Fruit fly (Drosophila melanogaster) whole organism, prepupa: Measurements from ENCODE around the gene CG13605.

Experiments used
- CG10669 ChIP-seq: fragments of 200-800 bp; sonication (Bioruptor generic); optimal IDR thresholded peaks from 3 replicates; lab custom pipeline; 2018; ENCODE audit warnings: missing biosample characterization, mild to moderate bottlenecking, missing genetic modification characterization, moderate library complexity
- CG11762 ChIP-seq: fragments of 200-800 bp; sonication (Bioruptor generic); optimal IDR thresholded peaks from 3 replicates; lab custom pipeline; 2016; ENCODE audit warnings: missing biosample characterization, missing genetic modification characterization; ENCODE audit not compliant: insufficient read depth
- CG11902 ChIP-seq: fragments of 200-800 bp; sonication (Bioruptor generic); optimal IDR thresholded peaks from 3 replicates; lab custom pipeline; 2016; ENCODE audit warnings: missing biosample characterization, missing genetic modification characterization
- CG15336 ChIP-seq: fragments of 200-800 bp; sonication (Bioruptor generic); IDR thresholded peaks from 2 replicates; pipeline ENCODE4 v1.3.6; 2022; ENCODE audit warnings: missing biosample characterization, missing genetic modification characterization
- CG1621 ChIP-seq: fragments of 200-800 bp; sonication (Bioruptor generic); optimal IDR thresholded peaks from 3 replicates; lab custom pipeline; 2018; ENCODE audit warnings: missing biosample characterization, mild to moderate bottlenecking, missing genetic modification characterization
- CG16779 ChIP-seq: fragments of 200-800 bp; sonication (Bioruptor generic); optimal IDR thresholded peaks from 3 replicates; lab custom pipeline; 2017; ENCODE audit warnings: missing biosample characterization, mild to moderate bottlenecking, missing genetic modification characterization
- CG3032 ChIP-seq: fragments of 200-800 bp; optimal IDR thresholded peaks from 2 replicates; lab custom pipeline; 2019; ENCODE audit warnings: missing biosample characterization, mild to moderate bottlenecking, missing genetic modification characterization, moderate library complexity
- CG31627 ChIP-seq: fragments of 200-800 bp; sonication (Bioruptor generic); optimal IDR thresholded peaks from 3 replicates; lab custom pipeline; 2016; ENCODE audit warnings: missing biosample characterization, missing genetic modification characterization
- CG34406 ChIP-seq: fragments of 200-800 bp; sonication (Bioruptor generic); optimal IDR thresholded peaks from 3 replicates; lab custom pipeline; 2016; ENCODE audit warnings: missing biosample characterization, missing genetic modification characterization
- CG3919 ChIP-seq: fragments of 200-800 bp; sonication (Bioruptor generic); optimal IDR thresholded peaks from 3 replicates; lab custom pipeline; 2016; ENCODE audit warnings: missing biosample characterization, missing genetic modification characterization
- CG4318 ChIP-seq: fragments of 200-800 bp; sonication (Bioruptor generic); optimal IDR thresholded peaks from 3 replicates; lab custom pipeline; 2017; ENCODE audit warnings: missing biosample characterization, mild to moderate bottlenecking, missing genetic modification characterization
- CG6276 ChIP-seq: fragments of 200-800 bp; sonication (Bioruptor generic); optimal IDR thresholded peaks from 2 replicates; lab custom pipeline; 2017; ENCODE audit warnings: missing biosample characterization, mild to moderate bottlenecking, missing genetic modification characterization
- CG6808 ChIP-seq: fragments of 200-800 bp; sonication (Bioruptor generic); optimal IDR thresholded peaks from 3 replicates; lab custom pipeline; 2017; ENCODE audit warnings: missing biosample characterization, missing genetic modification characterization, mild to moderate bottlenecking, moderate library complexity, missing genetic modification reagents
- CG6854 ChIP-seq: fragments of 200-800 bp; sonication (Bioruptor generic); optimal IDR thresholded peaks from 2 replicates; lab custom pipeline; 2017; ENCODE audit warnings: missing biosample characterization, mild to moderate bottlenecking, missing genetic modification characterization
- CG8119 ChIP-seq: fragments of 200-800 bp; sonication (Bioruptor generic); IDR thresholded peaks from 3 replicates; pipeline ENCODE4 v1.3.6; 2022; ENCODE audit warnings: missing biosample characterization, missing genetic modification characterization
- CG8319 ChIP-seq: fragments of 200-800 bp; sonication (Bioruptor generic); optimal IDR thresholded peaks from 3 replicates; lab custom pipeline; 2016; ENCODE audit warnings: missing biosample characterization, missing genetic modification characterization
- CG8632 ChIP-seq: fragments of 200-800 bp; sonication (Bioruptor generic); optimal IDR thresholded peaks from 3 replicates; lab custom pipeline; 2016; ENCODE audit warnings: missing biosample characterization, missing genetic modification characterization
- CG9139 ChIP-seq: fragments of 200-800 bp; sonication (Bioruptor generic); optimal IDR thresholded peaks from 3 replicates; lab custom pipeline; 2017; ENCODE audit warnings: missing biosample characterization, mild to moderate bottlenecking, missing genetic modification characterization
- Eip75B ChIP-seq: fragments of 200-800 bp; sonication (Bioruptor generic); optimal IDR thresholded peaks from 3 replicates; lab custom pipeline; 2016; ENCODE audit warnings: missing biosample characterization, missing genetic modification characterization
- Ets21C ChIP-seq: fragments of 200-800 bp; sonication (Bioruptor generic); optimal IDR thresholded peaks from 3 replicates; lab custom pipeline; 2016; ENCODE audit warnings: missing biosample characterization, missing genetic modification characterization
- Ets96B ChIP-seq: fragments of 200-800 bp; optimal IDR thresholded peaks from 2 replicates; lab custom pipeline; 2019; ENCODE audit warnings: missing biosample characterization, mild to moderate bottlenecking, missing genetic modification characterization, moderate library complexity
- Gug ChIP-seq: fragments of 200-800 bp; sonication (Bioruptor generic); IDR thresholded peaks from 2 replicates; pipeline ENCODE4 v1.3.6; 2022; ENCODE audit warnings: missing biosample characterization, missing genetic modification characterization
- Hr38 ChIP-seq: sonication (Bioruptor generic); optimal IDR thresholded peaks from 2 replicates; lab custom pipeline; 2016; ENCODE audit warnings: missing biosample characterization, missing genetic modification characterization
- Hr39 ChIP-seq: fragments of 200-800 bp; sonication (Bioruptor generic); optimal IDR thresholded peaks from 2 replicates; lab custom pipeline; 2016; ENCODE audit warnings: missing biosample characterization, missing genetic modification characterization
- Hr4 ChIP-seq: fragments of 200-800 bp; sonication (Bioruptor generic); optimal IDR thresholded peaks from 3 replicates; lab custom pipeline; 2016; ENCODE audit warnings: missing biosample characterization, missing genetic modification characterization
- Lpt ChIP-seq: fragments of 200-800 bp; sonication (Bioruptor generic); optimal IDR thresholded peaks from 3 replicates; lab custom pipeline; 2016; ENCODE audit warnings: missing biosample characterization, missing genetic modification characterization
- Met ChIP-seq: fragments of 200-800 bp; sonication (Bioruptor generic); optimal IDR thresholded peaks from 3 replicates; lab custom pipeline; 2016; ENCODE audit warnings: missing biosample characterization, missing genetic modification characterization
- OdsH ChIP-seq: fragments of 200-800 bp; sonication (Bioruptor generic); optimal IDR thresholded peaks from 3 replicates; lab custom pipeline; 2016; ENCODE audit warnings: missing biosample characterization, missing genetic modification characterization
- Smox ChIP-seq: fragments of 200-800 bp; sonication (Bioruptor generic); optimal IDR thresholded peaks from 3 replicates; lab custom pipeline; 2016; ENCODE audit warnings: missing biosample characterization, missing genetic modification characterization
- Sox102F ChIP-seq: fragments of 200-800 bp; sonication (Bioruptor generic); optimal IDR thresholded peaks from 2 replicates; lab custom pipeline; 2016; ENCODE audit warnings: missing biosample characterization, mild to moderate bottlenecking, missing genetic modification characterization
- Sox14 ChIP-seq: fragments of 200-800 bp; sonication (Bioruptor generic); optimal IDR thresholded peaks from 3 replicates; lab custom pipeline; 2016; ENCODE audit warnings: missing biosample characterization, missing genetic modification characterization
- Sox15 ChIP-seq: fragments of 200-800 bp; sonication (Bioruptor generic); optimal IDR thresholded peaks from 3 replicates; lab custom pipeline; 2016; ENCODE audit warnings: missing biosample characterization, missing genetic modification characterization
- achi ChIP-seq: fragments of 200-800 bp; sonication (Bioruptor generic); optimal IDR thresholded peaks from 3 replicates; lab custom pipeline; 2016; ENCODE audit warnings: missing biosample characterization, missing genetic modification characterization
- acj6 ChIP-seq: fragments of 200-800 bp; sonication (Bioruptor generic); optimal IDR thresholded peaks from 3 replicates; lab custom pipeline; 2016; ENCODE audit warnings: missing biosample characterization, missing genetic modification characterization
- cyc ChIP-seq: fragments of 200-800 bp; sonication (Bioruptor generic); optimal IDR thresholded peaks from 3 replicates; lab custom pipeline; 2016; ENCODE audit warnings: missing biosample characterization, missing genetic modification characterization
- dac ChIP-seq: fragments of 200-800 bp; sonication (Bioruptor generic); optimal IDR thresholded peaks from 2 replicates; lab custom pipeline; 2017; ENCODE audit warnings: missing biosample characterization, mild to moderate bottlenecking, missing genetic modification characterization
- dsx ChIP-seq: fragments of 200-800 bp; optimal IDR thresholded peaks from 3 replicates; lab custom pipeline; 2019; ENCODE audit warnings: missing biosample characterization, mild to moderate bottlenecking, missing genetic modification characterization, moderate library complexity; ENCODE audit not compliant: poor library complexity, severe bottlenecking
- eg ChIP-seq: fragments of 200-800 bp; sonication (Bioruptor generic); IDR thresholded peaks from 3 replicates; pipeline ENCODE4 v1.3.6; 2022; ENCODE audit warnings: missing biosample characterization, missing genetic modification characterization
- esn ChIP-seq: fragments of 200-800 bp; sonication (Bioruptor generic); optimal IDR thresholded peaks from 2 replicates; lab custom pipeline; 2016; ENCODE audit warnings: missing biosample characterization, mild to moderate bottlenecking, missing genetic modification characterization, moderate library complexity
- fd59A ChIP-seq: fragments of 200-800 bp; sonication (Bioruptor generic); optimal IDR thresholded peaks from 2 replicates; lab custom pipeline; 2017; ENCODE audit warnings: missing biosample characterization, mild to moderate bottlenecking, missing genetic modification characterization, missing genetic modification reagents
- fd85E ChIP-seq: fragments of 200-800 bp; sonication (Bioruptor generic); optimal IDR thresholded peaks from 3 replicates; lab custom pipeline; 2016; ENCODE audit warnings: missing biosample characterization, missing genetic modification characterization
- lz ChIP-seq: fragments of 200-800 bp; sonication (Bioruptor generic); optimal IDR thresholded peaks from 3 replicates; lab custom pipeline; 2016; ENCODE audit warnings: missing biosample characterization, missing genetic modification characterization
- net ChIP-seq: fragments of 200-800 bp; sonication (Bioruptor generic); optimal IDR thresholded peaks from 3 replicates; lab custom pipeline; 2016; ENCODE audit warnings: missing biosample characterization, missing genetic modification characterization
- pdm3 ChIP-seq: fragments of 200-800 bp; sonication (Bioruptor generic); optimal IDR thresholded peaks from 3 replicates; lab custom pipeline; 2016; ENCODE audit warnings: missing biosample characterization, missing genetic modification characterization
- salr ChIP-seq, 2 experiments: fragments of 200-800 bp; sonication (Bioruptor generic); optimal IDR thresholded peaks; 3 replicates each; lab custom pipeline; 2016 to 2018; ENCODE audit warnings: missing biosample characterization in 2 of 2, missing genetic modification characterization in 2 of 2, mild to moderate bottlenecking in 1 of 2
- spab ChIP-seq: fragments of 200-800 bp; sonication (Bioruptor generic); optimal IDR thresholded peaks from 2 replicates; lab custom pipeline; 2017; ENCODE audit warnings: missing biosample characterization, mild to moderate bottlenecking, missing genetic modification characterization, missing genetic modification reagents
- ss ChIP-seq, 2 experiments: fragments of 200-800 bp; sonication (Bioruptor generic); optimal IDR thresholded peaks; 2 replicates in 1 of 2; 3 replicates in 1 of 2; lab custom pipeline; 2017 to 2018; ENCODE audit warnings: mild to moderate bottlenecking in 2 of 2, missing biosample characterization in 2 of 2, missing genetic modification characterization in 2 of 2, moderate library complexity in 1 of 2
- svp ChIP-seq: fragments of 200-800 bp; sonication (Bioruptor generic); peaks from one replicate; lab custom pipeline; 2016; ENCODE audit warnings: missing biosample characterization, missing genetic modification characterization
- topi ChIP-seq: fragments of 200-800 bp; sonication (Bioruptor generic); optimal IDR thresholded peaks from 3 replicates; lab custom pipeline; 2016; ENCODE audit warnings: missing biosample characterization, missing genetic modification characterization
- vri ChIP-seq: fragments of 200-800 bp; sonication (Bioruptor generic); optimal IDR thresholded peaks from 3 replicates; lab custom pipeline; 2016; ENCODE audit warnings: missing biosample characterization, mild to moderate bottlenecking, missing genetic modification characterization

The CG13605 gene

dm6 chr3R:24112320-24113069 lies at the start of gene CG13605:
TSS of gene CG13605 (minus strand) at chr3R:24112389.
- TF ChIP-seq topi (GFP tag; lab: Kevin White, UChicago), result peak; percentile 73
- peak; percentile 66 for TF ChIP-seq CG34406 (GFP tag; lab: Kevin White, UChicago)
- TF ChIP-seq net, result peak; percentile 72
- TF ChIP-seq achi, result peak; percentile 70
- TF ChIP-seq CG3032 (tag; lab: Kevin White, UChicago), result peak; percentile 60
- TF ChIP-seq fd59A (GFP tag; lab: Kevin White, UChicago), result no peak
- peak; percentile 78; the same call in 2 of the 3 replicates for TF ChIP-seq CG8119 (GFP tag; lab: Robert Waterston, UW)
- TF ChIP-seq Ets96B (tag; lab: Kevin White, UChicago), result peak; percentile 48
- TF ChIP-seq CG6854 (GFP tag; lab: Kevin White, UChicago), result peak; percentile 69
- peak; percentile 63 for TF ChIP-seq cyc (GFP tag; lab: Kevin White, UChicago)
- peak; percentile 53 for TF ChIP-seq CG11762 (GFP tag; lab: Kevin White, UChicago)
- peak; percentile 40 for TF ChIP-seq fd85E (GFP tag; lab: Kevin White, UChicago)
- TF ChIP-seq CG8632 (GFP tag; lab: Kevin White, UChicago), result peak; percentile 62
- peak; percentile 37 for TF ChIP-seq Ets21C
- peak; percentile 40 for TF ChIP-seq CG8319 (GFP tag; lab: Kevin White, UChicago)
- TF ChIP-seq CG15336 (GFP tag; lab: Robert Waterston, UW), result peak; percentile 81
- peak; percentile 33 for TF ChIP-seq Lpt
- peak; percentile 66 for TF ChIP-seq svp
- TF ChIP-seq Hr39 (GFP tag; lab: Kevin White, UChicago), result peak; percentile 67
- peak; percentile 71 for TF ChIP-seq Hr4 (GFP tag; lab: Kevin White, UChicago)
- TF ChIP-seq CG3919 (GFP tag; lab: Kevin White, UChicago), result peak; percentile 78
- peak; percentile 43 for TF ChIP-seq CG4318 (GFP tag; lab: Kevin White, UChicago)
- TF ChIP-seq CG31627, result peak; percentile 51
- TF ChIP-seq lz (GFP tag; lab: Kevin White, UChicago), result peak; percentile 53
- peak; percentile 35 for TF ChIP-seq CG16779 (tag; lab: Kevin White, UChicago)
- TF ChIP-seq CG9139 (GFP tag; lab: Kevin White, UChicago), result no peak
- peak; percentile 35 to 51 for TF ChIP-seq ss (GFP tag; optimal IDR thresholded peaks at IDR 0.05; lab: Kevin White, UChicago)
- no peak for TF ChIP-seq CG11902 (GFP tag; lab: Kevin White, UChicago)
- TF ChIP-seq Gug, result peak; percentile 44
- peak; percentile 51 for TF ChIP-seq Eip75B
- peak; percentile 24 for TF ChIP-seq CG6808 (GFP tag; lab: Kevin White, UChicago)
- peak; percentile 71 for TF ChIP-seq Sox102F (GFP tag; lab: Kevin White, UChicago)
- TF ChIP-seq CG10669 (GFP tag; lab: Kevin White, UChicago), result peak; percentile 33
- no peak for TF ChIP-seq CG1621 (tag; lab: Kevin White, UChicago)
- TF ChIP-seq spab, result no peak
- TF ChIP-seq dac, result peak; percentile 25
- peak; percentile 41 for TF ChIP-seq Sox14 (GFP tag; lab: Kevin White, UChicago)
- TF ChIP-seq pdm3 (GFP tag; lab: Kevin White, UChicago), result peak; percentile 65
- TF ChIP-seq Met (GFP tag; lab: Kevin White, UChicago), result peak; percentile 71
- TF ChIP-seq salr (GFP tag; optimal IDR thresholded peaks at IDR 0.05; lab: Kevin White, UChicago), result peak in 1 of 2 experiments; percentile 5
- peak; percentile 73 for TF ChIP-seq acj6 (GFP tag; lab: Kevin White, UChicago)
- peak; percentile 79 for TF ChIP-seq esn (GFP tag; lab: Kevin White, UChicago)
- peak; percentile 82 for TF ChIP-seq eg (GFP tag; lab: Robert Waterston, UW)
- TF ChIP-seq vri (GFP tag; lab: Kevin White, UChicago), result peak; percentile 65
- peak; percentile 68 for TF ChIP-seq CG6276
- peak; percentile 65 for TF ChIP-seq Smox
- TF ChIP-seq Hr38 (GFP tag; lab: Kevin White, UChicago), result no peak
- peak; percentile 76 for TF ChIP-seq OdsH (GFP tag; lab: Kevin White, UChicago)
- peak; percentile 25 for TF ChIP-seq Sox15 (GFP tag; lab: Kevin White, UChicago)
- TF ChIP-seq dsx (GFP tag; lab: Kevin White, UChicago), result peak; percentile 81
